Worm (Caenorhabditis elegans) whole organism, L3 larva: ENCODE data around the gene T20F7.3.
"Not testable (repeated sequence)": the region's sequence is repeated elsewhere in the genome, so short reads cannot be mapped to it uniquely, and the experiment has no call there.

Experiments
- R02D3.7 ChIP-seq: fragments of 150-350 bp; optimal IDR thresholded peaks from 2 replicates; lab custom pipeline; 2014; ENCODE audit warnings: missing biosample characterization, missing genetic modification characterization
- ZK546.5 ChIP-seq: sonication (generic microtip); optimal IDR thresholded peaks from 2 replicates; lab custom pipeline; 2017; ENCODE audit warnings: missing biosample characterization, missing genetic modification characterization
- aly-2 ChIP-seq: fragments of 150-350 bp; optimal IDR thresholded peaks from 2 replicates; lab custom pipeline; 2014; ENCODE audit warnings: missing biosample characterization, missing genetic modification characterization
- ama-1 ChIP-seq: fragments of 150-350 bp; optimal IDR thresholded peaks from 2 replicates; lab custom pipeline; 2018
- ceh-9 ChIP-seq: sonication (generic microtip); optimal IDR thresholded peaks from 2 replicates; lab custom pipeline; 2018; ENCODE audit warnings: missing biosample characterization, missing genetic modification characterization
- egl-27 ChIP-seq: sonication (generic microtip); optimal IDR thresholded peaks from 4 replicates; lab custom pipeline; 2017; ENCODE audit warnings: missing biosample characterization, missing genetic modification reagents, missing genetic modification characterization
- egl-5 ChIP-seq: fragments of 150-350 bp; optimal IDR thresholded peaks from 2 replicates; lab custom pipeline; 2017; ENCODE audit warnings: missing biosample characterization, missing genetic modification reagents, missing genetic modification characterization, inconsistent platforms
- elt-1 ChIP-seq: fragments of 150-350 bp; optimal IDR thresholded peaks from 2 replicates; lab custom pipeline; 2014; ENCODE audit warnings: missing biosample characterization, missing genetic modification characterization
- elt-2 ChIP-seq: sonication (generic microtip); optimal IDR thresholded peaks from 2 replicates; lab custom pipeline; 2016; ENCODE audit warnings: missing genetic modification reagents, mild to moderate bottlenecking, missing genetic modification characterization, missing compliant biosample characterization
- fkh-2 ChIP-seq: fragments of 150-350 bp; optimal IDR thresholded peaks from 2 replicates; lab custom pipeline; 2014; ENCODE audit warnings: missing biosample characterization, missing genetic modification reagents, missing genetic modification characterization
- fos-1 ChIP-seq: fragments of 150-350 bp; optimal IDR thresholded peaks from 2 replicates; lab custom pipeline; 2014; ENCODE audit warnings: missing biosample characterization, missing genetic modification characterization
- hmg-11 ChIP-seq: sonication (generic microtip); optimal IDR thresholded peaks from 2 replicates; lab custom pipeline; 2016; ENCODE audit warnings: missing genetic modification characterization, missing compliant biosample characterization
- jun-1 ChIP-seq: fragments of 150-350 bp; optimal IDR thresholded peaks from 2 replicates; lab custom pipeline; 2014; ENCODE audit warnings: missing biosample characterization, missing genetic modification reagents, missing genetic modification characterization
- lin-15B ChIP-seq: fragments of 150-350 bp; optimal IDR thresholded peaks from 2 replicates; lab custom pipeline; 2014; ENCODE audit warnings: missing biosample characterization, missing genetic modification characterization
- lin-39 ChIP-seq: fragments of 150-350 bp; optimal IDR thresholded peaks from 2 replicates; lab custom pipeline; 2018; ENCODE audit warnings: missing biosample characterization, missing genetic modification reagents, missing genetic modification characterization
- lsy-12 ChIP-seq: sonication (generic microtip); optimal IDR thresholded peaks from 2 replicates; lab custom pipeline; 2016; ENCODE audit warnings: mild to moderate bottlenecking, missing genetic modification characterization, missing compliant biosample characterization
- nfya-1 ChIP-seq: sonication (generic microtip); optimal IDR thresholded peaks from 2 replicates; lab custom pipeline; 2017; ENCODE audit warnings: missing genetic modification characterization, mild to moderate bottlenecking, missing compliant biosample characterization, antibody characterized with exemption, moderate library complexity; ENCODE audit not compliant: insufficient read depth
- nhr-23 ChIP-seq: fragments of 150-350 bp; optimal IDR thresholded peaks from 2 replicates; lab custom pipeline; 2014; ENCODE audit warnings: missing biosample characterization, missing genetic modification reagents, missing genetic modification characterization
- nhr-25 ChIP-seq: sonication (generic microtip); optimal IDR thresholded peaks from 2 replicates; lab custom pipeline; 2017; ENCODE audit warnings: missing biosample characterization, missing genetic modification characterization
- nhr-28 ChIP-seq: fragments of 150-350 bp; optimal IDR thresholded peaks from 2 replicates; lab custom pipeline; 2014; ENCODE audit warnings: missing biosample characterization, missing genetic modification characterization
- nhr-67 ChIP-seq: fragments of 150-350 bp; optimal IDR thresholded peaks from 2 replicates; lab custom pipeline; 2014; ENCODE audit warnings: missing biosample characterization, missing genetic modification characterization
- nhr-76 ChIP-seq: fragments of 150-350 bp; sonication (generic microtip); optimal IDR thresholded peaks from 5 replicates; lab custom pipeline; 2014; ENCODE audit warnings: missing biosample characterization, missing genetic modification characterization
- nhr-77 ChIP-seq: fragments of 150-350 bp; optimal IDR thresholded peaks from 2 replicates; lab custom pipeline; 2014; ENCODE audit warnings: missing biosample characterization, missing genetic modification characterization
- pha-4 ChIP-seq: fragments of 150-350 bp; optimal IDR thresholded peaks from 2 replicates; lab custom pipeline; 2014; ENCODE audit warnings: missing biosample characterization, missing genetic modification reagents, missing genetic modification characterization
- pqm-1 ChIP-seq: fragments of 150-350 bp; optimal IDR thresholded peaks from 2 replicates; lab custom pipeline; 2017; ENCODE audit warnings: missing biosample characterization, missing genetic modification characterization, inconsistent platforms
- sea-2 ChIP-seq: fragments of 150-350 bp; sonication (generic microtip); optimal IDR thresholded peaks from 4 replicates; lab custom pipeline; 2014; ENCODE audit warnings: missing biosample characterization, missing genetic modification reagents, missing genetic modification characterization
- snpc-4 ChIP-seq: fragments of 150-350 bp; optimal IDR thresholded peaks from 2 replicates; lab custom pipeline; 2014; ENCODE audit warnings: missing biosample characterization, missing genetic modification characterization
- tbx-2 ChIP-seq: sonication (generic microtip); optimal IDR thresholded peaks from 2 replicates; lab custom pipeline; 2016; ENCODE audit warnings: mild to moderate bottlenecking, missing genetic modification characterization, missing compliant biosample characterization
- unc-39 ChIP-seq: sonication (generic microtip); optimal IDR thresholded peaks from 4 replicates; lab custom pipeline; 2017; ENCODE audit warnings: missing biosample characterization, missing genetic modification characterization
- unc-62 ChIP-seq: fragments of 150-350 bp; sonication (generic microtip); optimal IDR thresholded peaks from 4 replicates; lab custom pipeline; 2014; ENCODE audit warnings: missing biosample characterization, missing genetic modification reagents, missing genetic modification characterization
- zag-1 ChIP-seq: fragments of 150-350 bp; optimal IDR thresholded peaks from 2 replicates; lab custom pipeline; 2014; ENCODE audit warnings: missing biosample characterization, missing genetic modification characterization
- ztf-11 ChIP-seq: fragments of 150-350 bp; optimal IDR thresholded peaks from 2 replicates; lab custom pipeline; 2014; ENCODE audit warnings: missing biosample characterization, missing genetic modification characterization
- ztf-4 ChIP-seq: fragments of 150-350 bp; optimal IDR thresholded peaks from 2 replicates; lab custom pipeline; 2014; ENCODE audit warnings: missing biosample characterization, missing genetic modification characterization

Gene T20F7.3

DNA sequence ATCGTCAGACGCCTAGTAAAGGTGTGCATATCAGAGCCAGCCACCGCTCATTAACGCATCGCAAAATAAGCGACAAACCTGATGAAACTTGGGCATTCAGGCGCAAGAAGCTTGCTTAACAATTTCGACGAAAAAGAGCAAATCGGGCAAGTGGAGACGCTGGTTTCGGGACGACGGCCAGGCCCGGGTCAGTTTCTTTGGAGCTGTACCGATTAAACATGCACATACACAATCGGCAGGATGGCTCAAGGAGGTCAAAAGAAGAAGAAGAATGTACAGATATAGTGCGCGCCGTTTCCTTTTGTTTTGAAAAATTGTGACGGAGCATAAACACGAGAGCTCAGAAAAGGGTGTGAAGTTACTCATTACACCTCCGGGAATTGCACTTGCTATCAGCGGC lies 33.7 kb upstream of the T20F7.3 start:
- no peak for TF ChIP-seq egl-5 (tag; lab: Kevin White, UChicago)
- no peak for TF ChIP-seq R02D3.7 (tag; lab: Kevin White, UChicago)
- no peak for TF ChIP-seq ztf-11 (tag; lab: Kevin White, UChicago)
- TF ChIP-seq lin-15B (tag; lab: Kevin White, UChicago), result no peak
- TF ChIP-seq nfya-1 (tag; lab: Kevin White, UChicago), result no peak
- no peak for TF ChIP-seq snpc-4
- TF ChIP-seq lsy-12 (tag; lab: Kevin White, UChicago), result no peak
- TF ChIP-seq pqm-1 (tag; lab: Kevin White, UChicago), result no peak
- no peak for TF ChIP-seq ama-1 (lab: Kevin White, UChicago)
- TF ChIP-seq nhr-28 (tag; lab: Kevin White, UChicago), result no peak
- TF ChIP-seq tbx-2 (tag; lab: Kevin White, UChicago), result no peak
- TF ChIP-seq jun-1 (tag; lab: Kevin White, UChicago), result no peak
- TF ChIP-seq lin-39, result no peak
- TF ChIP-seq fos-1 (tag; lab: Kevin White, UChicago), result no peak
- no peak for TF ChIP-seq hmg-11 (tag; lab: Kevin White, UChicago)

DNA sequence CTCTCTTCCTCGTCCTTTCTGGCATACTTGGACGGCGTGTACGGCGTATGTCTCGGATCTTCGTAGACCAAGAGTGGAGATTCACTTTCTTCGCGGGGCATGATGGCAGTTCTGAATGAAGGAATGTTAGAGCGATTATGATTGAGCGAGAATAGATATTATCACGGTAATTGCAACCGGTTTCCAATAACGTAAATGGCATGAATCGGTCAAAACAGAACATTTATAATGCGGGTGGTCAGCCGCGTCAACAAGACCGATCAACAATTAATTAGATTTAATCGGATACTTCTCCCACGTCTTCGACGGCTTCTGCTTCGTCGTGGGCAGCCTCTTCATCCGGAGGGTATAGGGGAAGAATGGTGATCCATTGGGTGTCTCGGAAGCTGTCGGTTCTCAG lies 25.5 kb upstream of the T20F7.3 start, which contains the start of gene F41G4.13:
Gene F41G4.13 (minus strand): TSS at position 101 of the 400 bp plus-strand sequence.
- TF ChIP-seq lsy-12, elt-1, egl-27 (tag; lab: Kevin White, UChicago): not testable (repeated sequence)
- TF ChIP-seq, all 47 proteins: peak for 0; not testable (repeated sequence) for 47

DNA sequence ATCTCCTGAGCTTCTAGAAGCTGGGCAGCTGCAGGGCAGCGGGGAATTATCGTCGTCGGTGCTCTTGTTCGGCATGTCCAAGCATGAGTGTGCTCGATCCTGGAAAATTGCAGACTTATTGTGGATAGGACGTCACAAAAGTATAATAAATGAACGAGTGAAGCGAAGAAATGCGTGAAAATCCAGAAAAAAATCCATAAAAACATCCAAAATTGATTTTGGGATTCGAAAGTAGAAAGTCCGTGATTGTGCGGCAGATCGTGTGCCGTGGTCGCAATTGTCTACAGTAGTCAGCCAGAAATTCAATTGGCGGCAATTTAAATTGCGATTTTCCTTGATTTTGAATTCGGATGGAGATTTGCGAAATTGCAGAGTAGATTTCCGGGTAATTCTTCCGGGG lies 23.9 kb upstream of the T20F7.3 start, which contains the start of gene F41G4.7:
Gene F41G4.7 (minus strand): TSS at position 101 of the 400 bp plus-strand sequence.
- TF ChIP-seq fkh-2, result no peak
- no peak for TF ChIP-seq nhr-25 (tag; lab: Kevin White, UChicago)
- TF ChIP-seq egl-27 (tag; lab: Kevin White, UChicago), result no peak

DNA sequence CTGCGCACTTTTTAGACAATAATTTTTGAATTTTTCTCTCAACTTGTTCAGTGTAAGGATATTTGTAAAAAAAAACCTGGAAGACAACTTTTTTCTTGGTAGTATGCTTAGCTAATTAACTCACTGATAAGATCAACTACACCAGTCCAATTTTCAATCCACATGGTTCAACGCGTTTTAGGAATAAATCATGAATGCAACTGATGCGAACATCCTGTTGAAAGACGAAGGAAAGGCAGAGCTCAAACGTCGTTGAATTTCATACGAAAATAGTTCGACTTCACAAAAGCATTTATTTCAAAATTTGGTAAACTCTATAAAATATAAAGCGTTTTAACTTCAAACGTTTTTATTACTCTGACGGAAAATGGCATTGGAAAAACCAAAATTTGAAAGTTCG lies 19.5 kb upstream of the T20F7.3 start, which contains the start of gene dyla-1:
Gene dyla-1 (plus strand): TSS at position 301 of the 400 bp plus-strand sequence.
- TF ChIP-seq jun-1 (tag; lab: Kevin White, UChicago), result no peak
- no peak for TF ChIP-seq nhr-67 (tag; lab: Kevin White, UChicago)
- TF ChIP-seq zag-1 (tag; lab: Kevin White, UChicago), result no peak
- no peak for TF ChIP-seq nhr-77 (tag; lab: Kevin White, UChicago)
- TF ChIP-seq nhr-25 (tag; lab: Kevin White, UChicago), result no peak
- no peak for TF ChIP-seq ama-1 (lab: Kevin White, UChicago)
- no peak for TF ChIP-seq ztf-4
- no peak for TF ChIP-seq egl-27 (tag; lab: Kevin White, UChicago)
- TF ChIP-seq pqm-1 (tag; lab: Kevin White, UChicago), result no peak
- TF ChIP-seq pha-4 (tag; lab: Kevin White, UChicago), result no peak
- no peak for TF ChIP-seq nhr-76 (tag; lab: Kevin White, UChicago)
- TF ChIP-seq unc-62, result no peak
- no peak for TF ChIP-seq ceh-9 (tag; lab: Kevin White, UChicago)
- no peak for TF ChIP-seq elt-2
- TF ChIP-seq fos-1 (tag; lab: Kevin White, UChicago), result no peak
- TF ChIP-seq fkh-2, result no peak
- TF ChIP-seq unc-39, result no peak

DNA sequence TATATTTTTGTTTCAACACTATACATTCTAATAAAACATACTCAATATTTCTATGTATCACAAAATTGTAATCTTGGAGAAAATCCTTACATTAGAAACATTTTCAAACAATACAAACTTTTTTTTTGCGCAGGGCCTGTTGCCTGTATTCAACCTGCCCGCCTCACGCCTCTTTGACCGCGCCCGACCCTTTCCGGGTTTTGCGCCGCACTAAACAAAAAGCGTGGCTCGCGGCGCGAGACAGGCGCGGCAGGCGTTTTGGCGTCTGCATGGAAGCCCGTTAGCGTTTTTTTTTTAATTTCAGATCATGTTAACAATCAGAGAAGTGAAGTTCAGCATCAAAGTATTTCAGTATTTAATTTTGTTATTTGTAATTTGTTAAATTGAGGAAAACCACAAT lies 17.3 kb upstream of the T20F7.3 start:
- TF ChIP-seq elt-1 (tag; lab: Kevin White, UChicago) (no peak), aly-2 (tag; lab: Kevin White, UChicago) (no peak), sea-2 (GFP tag; lab: Kevin White, UChicago) (no peak), ztf-11 (tag; lab: Kevin White, UChicago) (no peak), R02D3.7 (tag; lab: Kevin White, UChicago) (no peak), ZK546.5 (tag; lab: Kevin White, UChicago) (no peak), nhr-67 (tag; lab: Kevin White, UChicago) (no peak), nhr-23 (tag; lab: Kevin White, UChicago) (no peak)
